Fruit fly (Drosophila melanogaster): ENCODE data around the gene CG14218.

The CG14218 gene

DNA sequence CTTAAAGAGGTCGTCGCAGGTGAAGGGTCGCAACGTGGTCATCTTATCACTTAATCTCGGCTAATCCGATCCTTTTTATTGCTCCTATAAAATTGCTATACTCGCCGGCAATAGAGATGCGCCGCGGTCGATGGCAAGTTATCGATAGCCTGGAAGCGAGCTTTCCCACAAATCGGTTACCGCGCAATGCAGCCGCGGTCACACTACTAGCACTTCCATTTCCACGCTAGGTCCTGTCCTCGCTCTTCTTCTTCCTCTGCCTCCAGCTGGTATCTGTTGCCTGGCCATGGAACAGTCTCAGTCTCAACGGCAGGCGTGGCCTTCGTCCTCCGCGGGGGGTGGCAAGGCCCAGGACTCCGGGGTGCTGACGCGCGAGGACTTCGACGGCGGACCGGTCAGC is 41.1 kb upstream of the CG14218 start, which contains the start of the genes Naa20A and MKP-4 (continued):
- peak; percentile 31 for TF ChIP-seq CG13624 (GFP tag; optimal IDR thresholded peaks at IDR 0.05)
- no peak for TF ChIP-seq slbo (GFP tag; IDR thresholded peaks at IDR 0.05)
- no peak for TF ChIP-seq CG32767 (GFP tag; IDR thresholded peaks at IDR 0.05)
- no peak for TF ChIP-seq fd64A (GFP tag; optimal IDR thresholded peaks at IDR 0.05)
- peak; percentile 91 for TF ChIP-seq Sry-δ (GFP tag; optimal IDR thresholded peaks at IDR 0.05)
- TF ChIP-seq cad (GFP tag; optimal IDR thresholded peaks at IDR 0.05), result no peak
- TF ChIP-seq Dfd (GFP tag; optimal IDR thresholded peaks at IDR 0.05), result no peak
- no peak for TF ChIP-seq Gsc (GFP tag; IDR thresholded peaks at IDR 0.05)
- no peak for TF ChIP-seq gcm (GFP tag; optimal IDR thresholded peaks at IDR 0.05)
- no peak for TF ChIP-seq CG13424 (tag; optimal IDR thresholded peaks at IDR 0.05)
- no peak for TF ChIP-seq Sox100B (GFP tag; optimal IDR thresholded peaks at IDR 0.05)
- TF ChIP-seq Dp (GFP tag; optimal IDR thresholded peaks at IDR 0.05), result peak; percentile 49
- no peak for TF ChIP-seq Xrp1 (GFP tag; IDR thresholded peaks at IDR 0.05)
- no peak for TF ChIP-seq CG11723 (GFP tag; optimal IDR thresholded peaks at IDR 0.05)
- no peak for TF ChIP-seq CG2678 (tag; optimal IDR thresholded peaks at IDR 0.05)
- no peak for TF ChIP-seq pita (GFP tag; optimal IDR thresholded peaks at IDR 0.05)
- no peak for TF ChIP-seq Poxn (GFP tag; IDR thresholded peaks at IDR 0.05)
- TF ChIP-seq dpn (GFP tag; optimal IDR thresholded peaks at IDR 0.05), result no peak
- no peak for TF ChIP-seq yki (optimal IDR thresholded peaks at IDR 0.05)
- TF ChIP-seq CG9215 (GFP tag; IDR thresholded peaks at IDR 0.05), result no peak
- TF ChIP-seq HLHmδ (GFP tag; optimal IDR thresholded peaks at IDR 0.05), result no peak
- TF ChIP-seq CG43689 (GFP tag; IDR thresholded peaks at IDR 0.05), result no peak
- TF ChIP-seq wek (GFP tag; optimal IDR thresholded peaks at IDR 0.05), result no peak
- TF ChIP-seq btn (GFP tag; optimal IDR thresholded peaks at IDR 0.05), result no peak
- TF ChIP-seq zen (tag; optimal IDR thresholded peaks at IDR 0.05), result no peak
- no peak for TF ChIP-seq Ssrp (tag; optimal IDR thresholded peaks at IDR 0.05)
- TF ChIP-seq CG30431 (GFP tag; optimal IDR thresholded peaks at IDR 0.05), result no peak
- TF ChIP-seq Hr3 (GFP tag; optimal IDR thresholded peaks at IDR 0.05), result no peak
- peak; percentile 28; the same call in 1 of the 3 replicates for TF ChIP-seq row (GFP tag; IDR thresholded peaks at IDR 0.05)
- no peak for TF ChIP-seq CG7786 (GFP tag; optimal IDR thresholded peaks at IDR 0.05)
- TF ChIP-seq mld (GFP tag; IDR thresholded peaks at IDR 0.05; ENCODE audit: partially characterized antibody), result peak; percentile 76; the same call in 2 of the 3 replicates
- TF ChIP-seq CG6272 (GFP tag; IDR thresholded peaks at IDR 0.05), result no peak
- peak; percentile 76 for TF ChIP-seq Opbp (GFP tag; IDR thresholded peaks at IDR 0.05; ENCODE audit: partially characterized antibody)
- no peak for TF ChIP-seq ato (GFP tag; IDR thresholded peaks at IDR 0.05; ENCODE audit: partially characterized antibody)
- no peak for TF ChIP-seq ci (GFP tag; IDR thresholded peaks at IDR 0.05)
- TF ChIP-seq eve (GFP tag; optimal IDR thresholded peaks at IDR 0.05), result no peak
- TF ChIP-seq Dek (tag; optimal IDR thresholded peaks at IDR 0.05), result no peak
- no peak for TF ChIP-seq Sox102F (GFP tag; optimal IDR thresholded peaks at IDR 0.05)
- no peak for TF ChIP-seq dmrt99B (tag; optimal IDR thresholded peaks at IDR 0.05)
- TF ChIP-seq CG15696 (tag; optimal IDR thresholded peaks at IDR 0.05), result no peak
- no peak for TF ChIP-seq CG4404 (GFP tag; IDR thresholded peaks at IDR 0.05)
- TF ChIP-seq eyg (GFP tag; optimal IDR thresholded peaks at IDR 0.05), result no peak
- no peak for TF ChIP-seq CG16779 (GFP tag; IDR thresholded peaks at IDR 0.05)
- no peak for TF ChIP-seq CG17612 (GFP tag; IDR thresholded peaks at IDR 0.05)
- TF ChIP-seq crol (GFP tag; IDR thresholded peaks at IDR 0.05), result no peak
- no peak for TF ChIP-seq ham (GFP tag; IDR thresholded peaks at IDR 0.05)
- TF ChIP-seq aop (GFP tag; IDR thresholded peaks at IDR 0.05), result no peak
- TF ChIP-seq NFAT (GFP tag; IDR thresholded peaks at IDR 0.05), result 0 out of 2 replicates have a peak, but pooled peaks have one; percentile 14
- no peak for TF ChIP-seq ranshi (GFP tag; IDR thresholded peaks at IDR 0.05)
- no peak for TF ChIP-seq CG6689 (GFP tag; IDR thresholded peaks at IDR 0.05)
- TF ChIP-seq CG7372 (GFP tag; IDR thresholded peaks at IDR 0.05), result no peak
- no peak for TF ChIP-seq CG14667 (GFP tag; IDR thresholded peaks at IDR 0.05)
- TF ChIP-seq Hr78 (GFP tag; optimal IDR thresholded peaks at IDR 0.05), result no peak

Data from whole organism, embryonic.